1 fruit fly cellular context compared by ENCODE assay signal in the genomic region with DNA sequence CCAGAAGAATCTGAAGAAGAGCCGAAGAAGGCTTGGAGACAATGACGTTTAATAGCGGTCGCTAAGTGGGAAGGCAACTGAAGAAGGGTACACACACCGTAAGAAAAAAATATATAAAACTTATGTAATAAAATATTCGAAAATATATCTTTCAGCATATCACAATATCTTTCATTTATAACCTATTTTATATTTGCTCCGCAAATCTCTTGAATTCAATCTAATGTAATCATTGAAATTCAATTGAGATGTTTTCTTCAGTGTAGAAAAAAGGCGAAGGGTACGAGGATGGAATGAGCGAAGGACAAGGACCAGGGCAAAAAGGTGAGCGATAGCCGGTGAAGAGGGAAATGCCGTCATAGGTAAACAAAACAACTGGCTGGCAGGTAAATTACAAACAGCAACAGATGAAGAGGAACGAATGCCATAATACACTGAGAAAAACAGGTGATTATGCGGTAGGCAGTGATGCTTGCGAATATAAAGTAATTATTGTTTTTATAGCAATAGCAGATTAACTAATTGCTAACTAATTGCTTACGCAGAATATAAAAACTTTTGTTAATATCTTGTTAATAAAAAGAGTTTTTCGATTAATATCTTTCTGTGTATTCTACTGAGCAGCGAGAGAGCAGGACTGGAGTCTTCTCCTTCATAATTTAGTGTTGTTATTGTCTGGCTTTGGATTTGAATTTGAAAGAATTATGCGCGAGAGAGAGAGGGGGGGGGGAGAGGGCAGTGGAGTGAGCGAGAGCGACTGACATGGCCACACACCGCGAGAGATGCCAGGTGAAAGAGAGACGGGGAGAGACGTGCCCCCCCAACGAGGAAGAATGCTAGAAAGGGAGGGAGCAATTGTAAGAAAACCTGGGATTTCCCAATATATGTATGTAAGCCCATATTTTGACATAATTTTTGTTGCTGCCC.
TF ChIP-seq lines count a peak whose summit lies in the region.

No protein-coding gene starts in this region.

TF ChIP-seq in whole organism, embryonic, 481 proteins besides CTCF, POLR2A, EP300 and RAD21 (continued from another document and continues in another):
- peak; percentile 69 for TF ChIP-seq fd64A (GFP tag; optimal IDR thresholded peaks at IDR 0.05; lab: Kevin White, UChicago)
- TF ChIP-seq CG4730 (GFP tag; IDR thresholded peaks at IDR 0.05; lab: Robert Waterston, UW): peak; percentile 81
- peak; percentile 85 for TF ChIP-seq CG10209 (GFP tag; optimal IDR thresholded peaks at IDR 0.05; lab: Kevin White, UChicago)
- no peak for TF ChIP-seq CG42726 (GFP tag; IDR thresholded peaks at IDR 0.05; lab: Robert Waterston, UW; ENCODE audit: partially characterized antibody)
- TF ChIP-seq CG8944 (GFP tag; optimal IDR thresholded peaks at IDR 0.05; lab: Kevin White, UChicago): peak; percentile 70
- TF ChIP-seq lbe (GFP tag; optimal IDR thresholded peaks at IDR 0.05; lab: Kevin White, UChicago): peak; percentile 48
- peak; percentile 23 to 47 for TF ChIP-seq Trl (optimal IDR thresholded peaks at IDR 0.05; lab: Kevin White, UChicago)
- TF ChIP-seq Trl (GFP tag; optimal IDR thresholded peaks at IDR 0.05; lab: Kevin White, UChicago): peak; percentile 84
- peak; percentile 39; the same call in 1 of the 2 replicates for TF ChIP-seq CG5953 (GFP tag; IDR thresholded peaks at IDR 0.05; lab: Robert Waterston, UW)
- peak; percentile 60 for TF ChIP-seq NC2α (GFP tag; optimal IDR thresholded peaks at IDR 0.05; lab: Kevin White, UChicago)
- TF ChIP-seq chif (GFP tag; optimal IDR thresholded peaks at IDR 0.05; lab: Kevin White, UChicago): peak; percentile 82 to 92
- TF ChIP-seq Fer1 (GFP tag; optimal IDR thresholded peaks at IDR 0.05; lab: Kevin White, UChicago): peak; percentile 51
- TF ChIP-seq CG10543 (GFP tag; optimal IDR thresholded peaks at IDR 0.05; lab: Kevin White, UChicago): no peak
- peak; percentile 45 for TF ChIP-seq Bdp1 (GFP tag; optimal IDR thresholded peaks at IDR 0.05; lab: Kevin White, UChicago)
- peak; percentile 55 for TF ChIP-seq psq (GFP tag; optimal IDR thresholded peaks at IDR 0.05; lab: Kevin White, UChicago)
- TF ChIP-seq CG12769 (tag; optimal IDR thresholded peaks at IDR 0.05; lab: Kevin White, UChicago): peak; percentile 80
- TF ChIP-seq nmo (GFP tag; optimal IDR thresholded peaks at IDR 0.05; lab: Kevin White, UChicago): peak; percentile 93
- peak; percentile 84 for TF ChIP-seq CG30403 (GFP tag; optimal IDR thresholded peaks at IDR 0.05; lab: Kevin White, UChicago)
- peak; percentile 63 for TF ChIP-seq pb (GFP tag; optimal IDR thresholded peaks at IDR 0.05; lab: Kevin White, UChicago)
- TF ChIP-seq Six4 (GFP tag; optimal IDR thresholded peaks at IDR 0.05; lab: Kevin White, UChicago): peak; percentile 79
- TF ChIP-seq Xrp1 (GFP tag; IDR thresholded peaks at IDR 0.05; lab: Robert Waterston, UW): peak; percentile 91
- TF ChIP-seq sna (GFP tag; IDR thresholded peaks at IDR 0.05; lab: Robert Waterston, UW; ENCODE audit: partially characterized antibody): no peak
- TF ChIP-seq mam (GFP tag; optimal IDR thresholded peaks at IDR 0.05; lab: Kevin White, UChicago): peak; percentile 79
- TF ChIP-seq CG17186 (GFP tag; optimal IDR thresholded peaks at IDR 0.05; lab: Kevin White, UChicago): peak; percentile 16
- peak; percentile 84 for TF ChIP-seq Ada2b (GFP tag; IDR thresholded peaks at IDR 0.05; lab: Robert Waterston, UW)
- TF ChIP-seq insv (GFP tag; optimal IDR thresholded peaks at IDR 0.05; lab: Kevin White, UChicago): peak in 1 of 2 experiments; percentile 34
- peak; percentile 66 for TF ChIP-seq da (GFP tag; optimal IDR thresholded peaks at IDR 0.05; lab: Kevin White, UChicago)
- peak; percentile 86 for TF ChIP-seq nerfin-1 (tag; optimal IDR thresholded peaks at IDR 0.05; lab: Kevin White, UChicago)
- peak; percentile 88 for TF ChIP-seq D19A (tag; optimal IDR thresholded peaks at IDR 0.05; lab: Kevin White, UChicago)
- TF ChIP-seq CG2875 (GFP tag; optimal IDR thresholded peaks at IDR 0.05; lab: Kevin White, UChicago): peak; percentile 72
- peak; percentile 85 for TF ChIP-seq CG7556 (GFP tag; optimal IDR thresholded peaks at IDR 0.05; lab: Kevin White, UChicago)
- TF ChIP-seq Dip2 (GFP tag; IDR thresholded peaks at IDR 0.05; lab: Robert Waterston, UW): no peak
- peak; percentile 50 for TF ChIP-seq repo (GFP tag; optimal IDR thresholded peaks at IDR 0.05; lab: Kevin White, UChicago)
- peak; percentile 74 for TF ChIP-seq CG2120 (GFP tag; optimal IDR thresholded peaks at IDR 0.05; lab: Kevin White, UChicago)
- TF ChIP-seq ken (GFP tag; IDR thresholded peaks at IDR 0.05; lab: Robert Waterston, UW): peak; percentile 80
- no peak for TF ChIP-seq Lpt (GFP tag; optimal IDR thresholded peaks at IDR 0.05; lab: Kevin White, UChicago)
- peak; percentile 80 for TF ChIP-seq CG8388 (GFP tag; optimal IDR thresholded peaks at IDR 0.05; lab: Kevin White, UChicago)
- peak; percentile 44 for TF ChIP-seq CG7745 (tag; optimal IDR thresholded peaks at IDR 0.05; lab: Kevin White, UChicago)
- peak; percentile 85 for TF ChIP-seq Oli (tag; optimal IDR thresholded peaks at IDR 0.05; lab: Kevin White, UChicago)
- peak; percentile 89 for TF ChIP-seq CG7839 (tag; optimal IDR thresholded peaks at IDR 0.05; lab: Kevin White, UChicago)
- no peak for TF ChIP-seq ftz-f1 (GFP tag; optimal IDR thresholded peaks at IDR 0.05; lab: Kevin White, UChicago)
- TF ChIP-seq Fer2 (tag; optimal IDR thresholded peaks at IDR 0.05; lab: Kevin White, UChicago): peak; percentile 31
- TF ChIP-seq CG3407 (GFP tag; optimal IDR thresholded peaks at IDR 0.05; lab: Kevin White, UChicago): peak; percentile 74
- TF ChIP-seq CG31224 (GFP tag; IDR thresholded peaks at IDR 0.05; lab: Robert Waterston, UW): peak; percentile 69
- no peak; the same call in 1 of the 2 replicates for TF ChIP-seq cas (GFP tag; IDR thresholded peaks at IDR 0.05; lab: Robert Waterston, UW)
- TF ChIP-seq CG11723 (GFP tag; optimal IDR thresholded peaks at IDR 0.05; lab: Kevin White, UChicago): peak; percentile 51
- TF ChIP-seq trem (tag; optimal IDR thresholded peaks at IDR 0.05; lab: Kevin White, UChicago): peak; percentile 92
- TF ChIP-seq tap (tag; optimal IDR thresholded peaks at IDR 0.05; lab: Kevin White, UChicago): peak; percentile 79
- TF ChIP-seq Doc3 (GFP tag; IDR thresholded peaks at IDR 0.05; lab: Robert Waterston, UW; ENCODE audit: partially characterized antibody): no peak
- TF ChIP-seq NfI (GFP tag; optimal IDR thresholded peaks at IDR 0.05; lab: Kevin White, UChicago): peak; percentile 54
- peak; percentile 87 for TF ChIP-seq CG10267 (tag; optimal IDR thresholded peaks at IDR 0.05; lab: Kevin White, UChicago)
- peak; percentile 87 for TF ChIP-seq CG6689 (GFP tag; IDR thresholded peaks at IDR 0.05; lab: Robert Waterston, UW)
- TF ChIP-seq Elba2 (GFP tag; optimal IDR thresholded peaks at IDR 0.05; lab: Kevin White, UChicago): peak; percentile 80
- TF ChIP-seq Hr51 (GFP tag; optimal IDR thresholded peaks at IDR 0.05; lab: Kevin White, UChicago): peak; percentile 62 to 80
- no peak for TF ChIP-seq tna (GFP tag; IDR thresholded peaks at IDR 0.05; lab: Robert Waterston, UW; ENCODE audit: partially characterized antibody)
- peak; percentile 52 for TF ChIP-seq Deaf1 (tag; optimal IDR thresholded peaks at IDR 0.05; lab: Kevin White, UChicago)
- TF ChIP-seq ham (GFP tag; IDR thresholded peaks at IDR 0.05; lab: Robert Waterston, UW): 0 out of 2 replicates have a peak, but pooled peaks have one; percentile 47
- peak; percentile 18 for TF ChIP-seq wek (GFP tag; optimal IDR thresholded peaks at IDR 0.05; lab: Kevin White, UChicago)
- TF ChIP-seq B-H1 (GFP tag; IDR thresholded peaks at IDR 0.05; lab: Robert Waterston, UW): peak; percentile 69
- peak; percentile 62 for TF ChIP-seq CG9876 (GFP tag; optimal IDR thresholded peaks at IDR 0.05; lab: Kevin White, UChicago)
- TF ChIP-seq CG12942 (GFP tag; optimal IDR thresholded peaks at IDR 0.05; lab: Kevin White, UChicago): peak; percentile 69
- TF ChIP-seq Pdp1 (GFP tag; optimal IDR thresholded peaks at IDR 0.05; lab: Kevin White, UChicago): peak; percentile 86 to 88
- peak; percentile 57 for TF ChIP-seq gro (GFP tag; optimal IDR thresholded peaks at IDR 0.05; lab: Kevin White, UChicago)
- TF ChIP-seq CG9609 (GFP tag; optimal IDR thresholded peaks at IDR 0.05; lab: Kevin White, UChicago): peak; percentile 53
- no peak for TF ChIP-seq nerfin-2 (GFP tag; IDR thresholded peaks at IDR 0.05; lab: Robert Waterston, UW; ENCODE audit: partially characterized antibody)
- TF ChIP-seq otp (GFP tag; IDR thresholded peaks at IDR 0.05; lab: Robert Waterston, UW): peak; percentile 91
- TF ChIP-seq CG8924 (tag; optimal IDR thresholded peaks at IDR 0.05; lab: Kevin White, UChicago): peak; percentile 92
- peak; percentile 65 for TF ChIP-seq pho (GFP tag; optimal IDR thresholded peaks at IDR 0.05; lab: Kevin White, UChicago)
- peak; percentile 77 for TF ChIP-seq Hr3 (GFP tag; optimal IDR thresholded peaks at IDR 0.05; lab: Kevin White, UChicago)
- peak; percentile 61 for TF ChIP-seq grau (tag; optimal IDR thresholded peaks at IDR 0.05; lab: Kevin White, UChicago)
- peak; percentile 89 for TF ChIP-seq croc (GFP tag; conservative IDR thresholded peaks at IDR 0.05; lab: Robert Waterston, UW)
- TF ChIP-seq ara (GFP tag; IDR thresholded peaks at IDR 0.05; lab: Robert Waterston, UW): peak; percentile 88
- no peak for TF ChIP-seq cad (GFP tag; optimal IDR thresholded peaks at IDR 0.05; lab: Kevin White, UChicago)
- peak; percentile 62 for TF ChIP-seq NFAT (GFP tag; IDR thresholded peaks at IDR 0.05; lab: Robert Waterston, UW)
- TF ChIP-seq ase (GFP tag; IDR thresholded peaks at IDR 0.05; lab: Robert Waterston, UW): peak; percentile 68
- peak; percentile 97 for TF ChIP-seq CG15696 (tag; optimal IDR thresholded peaks at IDR 0.05; lab: Kevin White, UChicago)
- TF ChIP-seq slbo (GFP tag; IDR thresholded peaks at IDR 0.05; lab: Robert Waterston, UW): peak; percentile 78
- TF ChIP-seq CG16863 (GFP tag; optimal IDR thresholded peaks at IDR 0.05; lab: Kevin White, UChicago): peak; percentile 79
- peak; percentile 67 for TF ChIP-seq CG14667 (GFP tag; IDR thresholded peaks at IDR 0.05; lab: Robert Waterston, UW)
- peak; percentile 74 for TF ChIP-seq ssp (GFP tag; IDR thresholded peaks at IDR 0.05; lab: Robert Waterston, UW)
- peak; percentile 86 for TF ChIP-seq Kr (GFP tag; optimal IDR thresholded peaks at IDR 0.05; lab: Kevin White, UChicago)
- peak; percentile 33; the same call in 1 of the 3 replicates for TF ChIP-seq z (GFP tag; IDR thresholded peaks at IDR 0.05; lab: Robert Waterston, UW)
- TF ChIP-seq chinmo (GFP tag; IDR thresholded peaks at IDR 0.05; lab: Robert Waterston, UW; ENCODE audit: partially characterized antibody): no peak
- TF ChIP-seq CG1792 (GFP tag; optimal IDR thresholded peaks at IDR 0.05; lab: Kevin White, UChicago): peak; percentile 68
- TF ChIP-seq CG9797 (GFP tag; optimal IDR thresholded peaks at IDR 0.05; lab: Kevin White, UChicago): no peak
- peak; percentile 97 for TF ChIP-seq zen (tag; optimal IDR thresholded peaks at IDR 0.05; lab: Kevin White, UChicago)
- TF ChIP-seq CG1233 (GFP tag; optimal IDR thresholded peaks at IDR 0.05; lab: Kevin White, UChicago): peak; percentile 87
- TF ChIP-seq dan (GFP tag; IDR thresholded peaks at IDR 0.05; lab: Robert Waterston, UW): peak; percentile 90
- peak; percentile 98 for TF ChIP-seq Ets65A (GFP tag; lab: Kevin White, UChicago)
- peak; percentile 56 for TF ChIP-seq CG8281 (tag; optimal IDR thresholded peaks at IDR 0.05; lab: Kevin White, UChicago)
- TF ChIP-seq CG10431 (GFP tag; optimal IDR thresholded peaks at IDR 0.05; lab: Kevin White, UChicago): peak; percentile 29
- TF ChIP-seq hb (GFP tag; IDR thresholded peaks at IDR 0.05; lab: Robert Waterston, UW; ENCODE audit: partially characterized antibody): no peak
- peak; percentile 60; the same call in 1 of the 2 replicates for TF ChIP-seq Atf6 (GFP tag; IDR thresholded peaks at IDR 0.05; lab: Robert Waterston, UW)
- peak; percentile 78 for TF ChIP-seq Sox100B (GFP tag; optimal IDR thresholded peaks at IDR 0.05; lab: Kevin White, UChicago)
- peak; percentile 22 for TF ChIP-seq D19B (GFP tag; optimal IDR thresholded peaks at IDR 0.05; lab: Kevin White, UChicago)
- peak; percentile 69 for TF ChIP-seq CG17359 (tag; optimal IDR thresholded peaks at IDR 0.05; lab: Kevin White, UChicago)
- no peak for TF ChIP-seq dati (GFP tag; IDR thresholded peaks at IDR 0.05; lab: Robert Waterston, UW)
- TF ChIP-seq Gsc (GFP tag; IDR thresholded peaks at IDR 0.05; lab: Robert Waterston, UW): peak; percentile 61
- TF ChIP-seq CG4707 (GFP tag; optimal IDR thresholded peaks at IDR 0.05; lab: Kevin White, UChicago): peak; percentile 18
- TF ChIP-seq emc (GFP tag; optimal IDR thresholded peaks at IDR 0.05; lab: Kevin White, UChicago): no peak
- TF ChIP-seq Hey (tag; optimal IDR thresholded peaks at IDR 0.05; lab: Kevin White, UChicago): no peak
- peak; percentile 62 for TF ChIP-seq CG11398 (GFP tag; optimal IDR thresholded peaks at IDR 0.05; lab: Kevin White, UChicago)
- peak; percentile 85 for TF ChIP-seq CoRest (tag; optimal IDR thresholded peaks at IDR 0.05; lab: Kevin White, UChicago)
- no peak for TF ChIP-seq mld (GFP tag; IDR thresholded peaks at IDR 0.05; lab: Robert Waterston, UW; ENCODE audit: partially characterized antibody)
- TF ChIP-seq Nf-YB (GFP tag; optimal IDR thresholded peaks at IDR 0.05; lab: Kevin White, UChicago): peak; percentile 65
- peak; percentile 93 for TF ChIP-seq Neu2 (GFP tag; optimal IDR thresholded peaks at IDR 0.05; lab: Kevin White, UChicago; ENCODE audit: borderline replicate concordance)
- TF ChIP-seq rib (GFP tag; IDR thresholded peaks at IDR 0.05; lab: Robert Waterston, UW): 0 out of 2 replicates have a peak, but pooled peaks have one; percentile 23
- TF ChIP-seq lola (GFP tag; optimal IDR thresholded peaks at IDR 0.05; lab: Kevin White, UChicago): peak in 1 of 3 experiments; percentile 95
- TF ChIP-seq Dref (GFP tag; IDR thresholded peaks at IDR 0.05; lab: Robert Waterston, UW): no peak
- TF ChIP-seq Dll (GFP tag; IDR thresholded peaks at IDR 0.05; lab: Robert Waterston, UW; ENCODE audit: partially characterized antibody): no peak
- peak; percentile 79 for TF ChIP-seq E2f1 (GFP tag; IDR thresholded peaks at IDR 0.05; lab: Robert Waterston, UW)
- no peak for TF ChIP-seq CG7963 (GFP tag; IDR thresholded peaks at IDR 0.05; lab: Robert Waterston, UW; ENCODE audit: partially characterized antibody)
- peak; percentile 75 for TF ChIP-seq Max (GFP tag; optimal IDR thresholded peaks at IDR 0.05; lab: Kevin White, UChicago)
- peak; percentile 87 for TF ChIP-seq CG2678 (tag; optimal IDR thresholded peaks at IDR 0.05; lab: Kevin White, UChicago)
- TF ChIP-seq CG1603 (tag; optimal IDR thresholded peaks at IDR 0.05; lab: Kevin White, UChicago): peak; percentile 79
- peak; percentile 87 for TF ChIP-seq bab2 (GFP tag; optimal IDR thresholded peaks at IDR 0.05; lab: Kevin White, UChicago)
- no peak for TF ChIP-seq CkIIα-i1 (GFP tag; IDR thresholded peaks at IDR 0.05; lab: Robert Waterston, UW)
- no peak for TF ChIP-seq HLH4C (GFP tag; IDR thresholded peaks at IDR 0.05; lab: Robert Waterston, UW; ENCODE audit: partially characterized antibody)
